Worm (Caenorhabditis elegans) whole organism, L1 larva: ENCODE data around the gene srh-192.
A peak's percentile ranks its signal among the peaks of the same experiment; 100 is the strongest.
"Not testable (repeated sequence)": the region's sequence is repeated elsewhere in the genome, so short reads cannot be mapped to it uniquely, and the experiment has no call there.

Experiments used
- Y116A8C.19 ChIP-seq: sonication (generic microtip); optimal IDR thresholded peaks from 2 replicates; lab custom pipeline; 2016; ENCODE audit warnings: missing compliant biosample characterization, missing genetic modification characterization, borderline replicate concordance
- aly-2 ChIP-seq: fragments of 150-350 bp; optimal IDR thresholded peaks from 2 replicates; lab custom pipeline; 2014; ENCODE audit warnings: missing biosample characterization, missing genetic modification characterization
- ama-1 ChIP-seq: fragments of 150-350 bp; optimal IDR thresholded peaks from 2 replicates; lab custom pipeline; 2014
- ceh-63 ChIP-seq: fragments of 200-800 bp; sonication (Bioruptor generic); optimal IDR thresholded peaks from 2 replicates; lab custom pipeline; 2018; ENCODE audit warnings: mild to moderate bottlenecking, missing genetic modification characterization, missing compliant biosample characterization
- ceh-8 ChIP-seq: fragments of 200-800 bp; sonication (Bioruptor generic); optimal IDR thresholded peaks from 2 replicates; lab custom pipeline; 2018; ENCODE audit warnings: mild to moderate bottlenecking, missing genetic modification characterization, moderate library complexity, missing compliant biosample characterization
- ceh-88 ChIP-seq: fragments of 200-800 bp; sonication (Bioruptor generic); IDR thresholded peaks from 2 replicates; pipeline ENCODE4 v1.3.6; 2022; ENCODE audit warnings: missing genetic modification characterization, missing compliant biosample characterization
- dpl-1 ChIP-seq, 3 experiments: fragments of 150-350 bp in 2 of 3; sonication (generic microtip) in 1 of 3; optimal IDR thresholded peaks; 2 replicates each; lab custom pipeline; 2014 to 2017; ENCODE audit warnings: missing biosample characterization in 3 of 3, missing genetic modification characterization in 3 of 3, missing genetic modification reagents in 3 of 3
- efl-1 ChIP-seq, 4 experiments: fragments of 150-350 bp; optimal IDR thresholded peaks in 3 of 4; peaks in 1 of 4; 1 replicate in 1 of 4; 2 replicates in 3 of 4; lab custom pipeline; 2014; ENCODE audit warnings: missing biosample characterization in 2 of 4, missing genetic modification characterization in 2 of 4, missing genetic modification reagents in 2 of 4
- egl-27 ChIP-seq, 2 experiments: fragments of 150-350 bp in 1 of 2; sonication (generic microtip); optimal IDR thresholded peaks; 3 replicates each; lab custom pipeline; 2017 to 2018; ENCODE audit warnings: missing biosample characterization in 2 of 2, missing genetic modification characterization in 2 of 2, missing genetic modification reagents in 2 of 2
- grh-1 ChIP-seq: fragments of 200-800 bp; sonication (Bioruptor generic); IDR thresholded peaks from 2 replicates; pipeline ENCODE4 v1.3.6; 2022; ENCODE audit warnings: missing genetic modification reagents, missing genetic modification characterization, missing compliant biosample characterization
- hlh-4 ChIP-seq: sonication (generic microtip); optimal IDR thresholded peaks from 2 replicates; lab custom pipeline; 2016; ENCODE audit warnings: mild to moderate bottlenecking, missing genetic modification characterization, missing compliant biosample characterization
- isw-1 ChIP-seq: fragments of 200-800 bp; sonication (Bioruptor generic); IDR thresholded peaks from 2 replicates; pipeline ENCODE4 v1.3.6; 2022; ENCODE audit warnings: missing genetic modification characterization, missing compliant biosample characterization
- lin-35 ChIP-seq, 2 experiments: fragments of 150-350 bp; optimal IDR thresholded peaks; 2 replicates each; lab custom pipeline; 2014; ENCODE audit warnings: missing biosample characterization in 2 of 2, missing genetic modification characterization in 2 of 2, missing genetic modification reagents in 2 of 2
- lir-3 ChIP-seq: sonication (generic microtip); optimal IDR thresholded peaks from 2 replicates; lab custom pipeline; 2016; ENCODE audit warnings: mild to moderate bottlenecking, missing genetic modification characterization, moderate library complexity, missing compliant biosample characterization; ENCODE audit not compliant: poor library complexity
- lsy-2 ChIP-seq, 2 experiments: fragments of 150-350 bp; optimal IDR thresholded peaks; 2 replicates each; lab custom pipeline; 2014; ENCODE audit warnings: missing biosample characterization in 2 of 2, missing genetic modification characterization in 2 of 2
- mdl-1 ChIP-seq, 2 experiments: fragments of 150-350 bp; optimal IDR thresholded peaks; 2 replicates each; lab custom pipeline; 2014 to 2017; ENCODE audit warnings: missing biosample characterization in 2 of 2, missing genetic modification characterization in 2 of 2, inconsistent platforms in 1 of 2
- mef-2 ChIP-seq: fragments of 150-350 bp; optimal IDR thresholded peaks from 2 replicates; lab custom pipeline; 2014; ENCODE audit warnings: missing biosample characterization, missing genetic modification characterization
- nhr-11 ChIP-seq: fragments of 150-350 bp; optimal IDR thresholded peaks from 2 replicates; lab custom pipeline; 2014; ENCODE audit warnings: missing biosample characterization, missing genetic modification characterization
- nhr-19 ChIP-seq: fragments of 200-800 bp; sonication (Bioruptor generic); conservative IDR thresholded peaks from 2 replicates; pipeline ENCODE4 v1.3.6; 2022; ENCODE audit warnings: missing genetic modification characterization, missing compliant biosample characterization
- nhr-237 ChIP-seq: fragments of 150-350 bp; optimal IDR thresholded peaks from 2 replicates; lab custom pipeline; 2014; ENCODE audit warnings: missing biosample characterization, missing genetic modification characterization
- nhr-47 ChIP-seq: sonication (generic microtip); optimal IDR thresholded peaks from 2 replicates; lab custom pipeline; 2016; ENCODE audit warnings: mild to moderate bottlenecking, missing genetic modification characterization, moderate library complexity, missing compliant biosample characterization
- nhr-71 ChIP-seq: sonication (generic microtip); optimal IDR thresholded peaks from 2 replicates; lab custom pipeline; 2016; ENCODE audit warnings: mild to moderate bottlenecking, missing genetic modification characterization, moderate library complexity, missing compliant biosample characterization
- nhr-76 ChIP-seq: sonication (generic microtip); optimal IDR thresholded peaks from 2 replicates; lab custom pipeline; 2017; ENCODE audit warnings: missing biosample characterization, missing genetic modification characterization
- nhr-84 ChIP-seq: sonication (generic microtip); optimal IDR thresholded peaks from 2 replicates; lab custom pipeline; 2017; ENCODE audit warnings: missing biosample characterization, missing genetic modification characterization
- nhr-85 ChIP-seq: sonication (generic microtip); peaks from one replicate; lab custom pipeline; 2016; ENCODE audit warnings: missing genetic modification characterization, inconsistent platforms, missing compliant biosample characterization
- nhr-90 ChIP-seq: sonication (generic microtip); optimal IDR thresholded peaks from 2 replicates; lab custom pipeline; 2016; ENCODE audit warnings: mild to moderate bottlenecking, missing genetic modification characterization, missing compliant biosample characterization; ENCODE audit not compliant: poor library complexity
- snpc-4 ChIP-seq: fragments of 150-350 bp; optimal IDR thresholded peaks from 2 replicates; lab custom pipeline; 2014; ENCODE audit warnings: missing biosample characterization, missing genetic modification characterization
- snu-23 ChIP-seq: sonication (generic microtip); optimal IDR thresholded peaks from 2 replicates; lab custom pipeline; 2016; ENCODE audit warnings: missing genetic modification characterization, missing compliant biosample characterization
- swsn-7 ChIP-seq: sonication (generic microtip); optimal IDR thresholded peaks from 2 replicates; lab custom pipeline; 2016; ENCODE audit warnings: missing genetic modification characterization, missing compliant biosample characterization
- xbp-1 ChIP-seq: sonication (generic microtip); optimal IDR thresholded peaks from 2 replicates; lab custom pipeline; 2016; ENCODE audit warnings: missing genetic modification characterization, missing compliant biosample characterization

srh-192 gene

DNA sequence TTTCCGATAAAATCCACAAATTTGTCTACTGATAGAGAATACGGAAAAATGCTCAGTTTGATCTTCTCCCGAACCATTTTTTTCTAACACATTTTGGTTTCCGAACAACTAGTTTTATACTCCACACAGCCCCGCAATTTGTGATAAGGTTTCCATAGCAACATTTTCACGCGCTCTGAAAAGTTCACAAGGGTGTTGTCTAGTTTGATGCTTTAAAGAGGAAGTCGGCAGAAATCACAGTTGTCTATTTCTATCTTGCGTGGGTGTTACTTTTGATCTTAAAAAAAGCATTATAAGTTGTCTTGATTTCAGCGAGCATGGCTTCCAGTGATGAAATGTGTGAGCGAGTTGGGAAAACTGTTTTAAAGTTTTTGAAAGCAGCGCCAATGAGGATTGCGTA is 15.2 kb downstream of the srh-192 start, which contains the start of gene ZC132.3:
ZC132.3 (minus strand) TSS at position 101 of the 400 bp plus-strand sequence.
- TF ChIP-seq ama-1 (lab: Kevin White, UChicago) (no peak), Y116A8C.19 (tag; lab: Kevin White, UChicago) (no peak), nhr-47 (no peak), nhr-19 (GFP tag; lab: Robert Waterston, UW) (no peak), mdl-1 (tag; optimal IDR thresholded peaks at IDR 0.05; lab: Kevin White, UChicago) (no peak), hlh-4 (tag; lab: Kevin White, UChicago) (no peak), snu-23 (GFP tag; lab: Kevin White, UChicago) (no peak)

ce11 chrV:4298579-4298978 is 16.4 kb downstream of the srh-192 start, which contains the start of gene ZC132.11:
TSS of gene ZC132.11 (minus strand) at chrV:4298679.
- TF ChIP-seq mef-2 (tag; lab: Kevin White, UChicago) (no peak), snpc-4 (tag; lab: Kevin White, UChicago) (no peak), hlh-4 (tag; lab: Kevin White, UChicago) (no peak), nhr-84 (tag; lab: Kevin White, UChicago) (no peak), nhr-237 (tag; lab: Kevin White, UChicago) (no peak), nhr-11 (tag; lab: Kevin White, UChicago) (no peak), ceh-88 (GFP tag; lab: Robert Waterston, UW) (no peak), grh-1 (GFP tag; lab: Robert Waterston, UW) (no peak), aly-2 (tag; lab: Kevin White, UChicago) (no peak), swsn-7 (tag; lab: Kevin White, UChicago) (no peak), dpl-1 (GFP tag; optimal IDR thresholded peaks at IDR 0.05; lab: Kevin White, UChicago) (no peak)
- TF ChIP-seq, all 84 proteins: peak for 0

- TF ChIP-seq snu-23 (GFP tag; lab: Kevin White, UChicago) (no peak), ceh-88 (GFP tag; lab: Robert Waterston, UW) (no peak), lir-3 (tag; lab: Kevin White, UChicago) (no peak), nhr-90 (tag; lab: Kevin White, UChicago) (no peak), isw-1 (GFP tag; lab: Robert Waterston, UW) (no peak), ama-1 (lab: Kevin White, UChicago) (no peak), xbp-1 (tag; lab: Kevin White, UChicago) (no peak), efl-1 (optimal IDR thresholded peaks at IDR 0.05; lab: Kevin White, UChicago) (no peak), efl-1 (GFP tag; optimal IDR thresholded peaks at IDR 0.05 in 1 of 2; lab: Kevin White, UChicago) (no peak), lsy-2 (tag; optimal IDR thresholded peaks at IDR 0.05; lab: Kevin White, UChicago) (no peak), mdl-1 (tag; optimal IDR thresholded peaks at IDR 0.05; lab: Kevin White, UChicago) (no peak), nhr-76 (tag; lab: Kevin White, UChicago) (no peak), ceh-8 (GFP tag; lab: Kevin White, UChicago) (no peak), swsn-7 (tag; lab: Kevin White, UChicago) (no peak), nhr-11 (tag; lab: Kevin White, UChicago) (no peak), dpl-1 (GFP tag; optimal IDR thresholded peaks at IDR 0.05; lab: Kevin White, UChicago) (no peak), ceh-63 (no peak)
Observed at ce11 chrV:4295920-4296319, 19.0 kb downstream of the srh-192 start, which contains the start of gene F47D2.11. TSS of gene F47D2.11 (minus strand) at chrV:4296020.

ce11 chrV:4293425-4293824 is 21.5 kb downstream of the srh-192 start, which contains the start of gene srh-194:
TSS of gene srh-194 (minus strand) at chrV:4293525.
- TF ChIP-seq nhr-85 (tag; lab: Kevin White, UChicago), result peak; percentile 6
- TF ChIP-seq, all 84 proteins: peak for 1; not testable (repeated sequence) for 83

DNA sequence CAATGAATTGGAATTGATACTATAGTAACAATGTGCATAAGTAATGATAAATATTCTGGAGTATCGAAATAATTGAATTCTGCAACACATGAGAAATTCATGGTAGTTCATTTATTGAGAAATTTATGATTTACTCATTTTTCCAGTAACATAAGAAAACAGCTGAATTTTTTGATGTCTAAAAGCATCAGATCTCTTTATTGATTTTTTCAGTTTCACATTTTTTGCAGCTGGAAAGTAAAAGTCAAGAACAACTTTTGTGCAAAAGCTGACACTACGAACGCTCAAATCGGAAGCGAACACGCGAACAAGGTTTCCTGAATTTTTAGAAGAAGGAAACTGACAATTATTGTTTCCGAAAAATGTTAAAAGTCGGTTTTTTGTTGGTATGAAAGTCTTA is 24.9 kb downstream of the srh-192 start, which contains the start of gene srh-193:
srh-193 (minus strand) TSS at position 101 of the 400 bp plus-strand sequence.
- not testable (repeated sequence) for TF ChIP-seq efl-1 (optimal IDR thresholded peaks at IDR 0.05; lab: Kevin White, UChicago)
- peak in 1 of 2 experiments; percentile 71 for TF ChIP-seq efl-1 (GFP tag; optimal IDR thresholded peaks at IDR 0.05 in 1 of 2; lab: Kevin White, UChicago)

ce11 chrV:4284737-4285136 is 30.2 kb downstream of the srh-192 start, which contains the start of gene srt-19:
TSS of gene srt-19 (plus strand) at chrV:4285037.
- not testable (repeated sequence) for TF ChIP-seq lin-35 (GFP tag; optimal IDR thresholded peaks at IDR 0.05; lab: Kevin White, UChicago); egl-27 (tag; optimal IDR thresholded peaks at IDR 0.05; lab: Kevin White, UChicago); nhr-71
